Fruit fly (Drosophila melanogaster) whole organism, adult: ENCODE data around the gene SclB.
A peak's percentile ranks its signal among the peaks of the same experiment; 100 is the strongest.

Source experiments
- CG11617 ChIP-seq: fragments of 200-800 bp; sonication (Bioruptor generic); optimal IDR thresholded peaks from 2 replicates; lab custom pipeline; 2017; ENCODE audit warnings: mild to moderate bottlenecking, missing biosample characterization, missing genetic modification reagents, missing genetic modification characterization
- CG12768 ChIP-seq: fragments of 200-800 bp; sonication (Bioruptor generic); optimal IDR thresholded peaks from 2 replicates; lab custom pipeline; 2017; ENCODE audit warnings: missing biosample characterization, missing genetic modification characterization, mild to moderate bottlenecking, moderate library complexity, missing genetic modification reagents
- CG14711 ChIP-seq: fragments of 200-800 bp; sonication (Bioruptor generic); optimal IDR thresholded peaks from 2 replicates; lab custom pipeline; 2018; ENCODE audit warnings: missing biosample characterization, mild to moderate bottlenecking, missing genetic modification characterization, moderate library complexity
- CG1620 ChIP-seq: fragments of 200-800 bp; sonication (Bioruptor generic); optimal IDR thresholded peaks from 2 replicates; lab custom pipeline; 2016; ENCODE audit warnings: missing biosample characterization, missing genetic modification characterization
- CG33017 ChIP-seq: fragments of 200-800 bp; sonication (Bioruptor generic); optimal IDR thresholded peaks from 2 replicates; lab custom pipeline; 2018; ENCODE audit warnings: missing biosample characterization, mild to moderate bottlenecking, missing genetic modification characterization, moderate library complexity
- CG5204 ChIP-seq: fragments of 200-800 bp; sonication (Bioruptor generic); optimal IDR thresholded peaks from 2 replicates; lab custom pipeline; 2016; ENCODE audit warnings: missing biosample characterization, missing genetic modification characterization
- CG7045 ChIP-seq: fragments of 200-800 bp; sonication (Bioruptor generic); optimal IDR thresholded peaks from 2 replicates; lab custom pipeline; 2017; ENCODE audit warnings: missing biosample characterization, mild to moderate bottlenecking, missing genetic modification characterization
- CG7101 ChIP-seq: fragments of 200-800 bp; sonication (Bioruptor generic); optimal IDR thresholded peaks from 2 replicates; lab custom pipeline; 2018; ENCODE audit warnings: missing biosample characterization, mild to moderate bottlenecking, missing genetic modification characterization, moderate library complexity
- Clk ChIP-seq: fragments of 200-800 bp; sonication (Bioruptor generic); optimal IDR thresholded peaks from 2 replicates; lab custom pipeline; 2017; ENCODE audit warnings: missing biosample characterization, missing genetic modification characterization
- Crg-1 ChIP-seq: fragments of 200-800 bp; sonication (Bioruptor generic); optimal IDR thresholded peaks from 2 replicates; lab custom pipeline; 2016; ENCODE audit warnings: missing biosample characterization, missing genetic modification characterization
- Hr96 ChIP-seq: fragments of 200-800 bp; sonication (Bioruptor generic); optimal IDR thresholded peaks from 2 replicates; lab custom pipeline; 2016; ENCODE audit warnings: missing biosample characterization, missing genetic modification characterization
- Mnt ChIP-seq: fragments of 200-800 bp; sonication (Bioruptor generic); optimal IDR thresholded peaks from 2 replicates; lab custom pipeline; 2016; ENCODE audit warnings: missing biosample characterization, mild to moderate bottlenecking, missing genetic modification characterization
- bab1 ChIP-seq: fragments of 200-800 bp; sonication (Bioruptor generic); optimal IDR thresholded peaks from 3 replicates; lab custom pipeline; 2019; ENCODE audit warnings: missing biosample characterization, mild to moderate bottlenecking, missing genetic modification characterization, moderate library complexity
- cic ChIP-seq: fragments of 200-800 bp; sonication (Bioruptor generic); optimal IDR thresholded peaks from 2 replicates; lab custom pipeline; 2017; ENCODE audit warnings: missing biosample characterization, mild to moderate bottlenecking, missing genetic modification characterization, moderate library complexity
- cnc ChIP-seq, 2 experiments: fragments of >200 bp; optimal IDR thresholded peaks; 2 replicates each; lab custom pipeline; 2017
- kay ChIP-seq: fragments of 200-800 bp; sonication (Bioruptor generic); peaks from one replicate; lab custom pipeline; 2016; ENCODE audit warnings: missing biosample characterization, missing genetic modification characterization, borderline replicate concordance
- ovo ChIP-seq: fragments of 200-800 bp; sonication (Bioruptor generic); optimal IDR thresholded peaks from 2 replicates; lab custom pipeline; 2016; ENCODE audit warnings: missing biosample characterization, missing genetic modification characterization
- pad ChIP-seq: fragments of 200-800 bp; sonication (Bioruptor generic); optimal IDR thresholded peaks from 3 replicates; lab custom pipeline; 2017; ENCODE audit warnings: missing biosample characterization, missing genetic modification characterization, mild to moderate bottlenecking, moderate library complexity, missing genetic modification reagents
- tj ChIP-seq: fragments of 200-800 bp; sonication (Bioruptor generic); optimal IDR thresholded peaks from 3 replicates; lab custom pipeline; 2017; ENCODE audit warnings: missing biosample characterization, mild to moderate bottlenecking, missing genetic modification characterization, moderate library complexity
- toe ChIP-seq: fragments of 200-800 bp; sonication (Bioruptor generic); optimal IDR thresholded peaks from 2 replicates; lab custom pipeline; 2016; ENCODE audit warnings: missing biosample characterization, missing genetic modification characterization

SclB gene

DNA sequence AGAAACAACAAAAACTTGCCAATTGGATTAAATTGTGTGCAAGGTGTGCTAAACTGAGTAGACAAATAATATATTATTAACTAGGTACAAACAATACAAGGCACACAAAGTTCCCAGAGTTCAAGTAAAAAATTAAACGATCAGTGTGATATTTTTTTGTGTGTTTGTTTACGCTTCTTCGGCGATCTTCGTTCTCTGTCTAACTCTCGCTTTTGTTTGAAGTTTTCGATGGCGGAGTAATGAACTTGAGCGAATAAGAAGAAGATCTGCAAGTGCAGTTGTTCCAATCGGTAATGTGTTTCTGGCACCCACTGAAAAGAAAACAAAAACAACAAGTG is 21.1 kb upstream of the SclB start:
- TF ChIP-seq tj (GFP tag; lab: Kevin White, UChicago) (peak; percentile 31), bab1 (GFP tag; lab: Kevin White, UChicago) (no peak)

DNA sequence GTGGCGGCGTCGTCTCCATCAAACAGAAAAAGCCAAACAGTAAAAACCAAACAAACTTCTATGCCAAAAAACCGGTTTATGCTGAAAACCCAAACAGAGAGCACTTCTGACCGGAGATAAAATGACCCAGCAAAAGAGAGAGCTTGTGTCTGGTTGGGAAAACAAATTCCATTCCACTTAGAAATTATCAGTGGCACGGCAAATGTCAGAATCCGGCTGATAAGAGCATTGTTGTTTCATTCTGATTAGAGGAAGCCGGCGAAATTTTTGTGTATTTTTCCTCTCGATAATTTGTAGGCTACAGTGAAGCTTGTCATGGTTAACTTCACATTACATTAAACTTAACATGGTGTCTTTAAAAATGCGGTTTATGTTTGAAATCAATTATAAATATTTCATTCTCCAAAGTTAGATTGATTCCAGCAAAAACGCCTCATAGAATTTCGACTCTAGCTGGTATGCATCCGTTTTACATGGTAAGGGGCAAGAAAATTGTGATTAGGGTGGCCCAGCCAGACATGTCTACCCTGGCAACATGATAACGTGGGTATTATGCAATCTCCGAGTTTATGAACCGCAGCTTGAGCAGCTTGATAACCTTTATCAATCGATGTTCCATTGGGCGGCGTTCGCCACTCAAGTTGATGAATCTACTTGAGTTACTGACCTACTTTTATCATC is 20.2 kb upstream of the SclB start:
- TF ChIP-seq pad (no peak), ovo (GFP tag; lab: Kevin White, UChicago) (no peak), Mnt (GFP tag; lab: Kevin White, UChicago) (no peak), Crg-1 (GFP tag; lab: Kevin White, UChicago) (no peak), CG7045 (GFP tag; lab: Kevin White, UChicago) (no peak), bab1 (GFP tag; lab: Kevin White, UChicago) (no peak), cic (no peak), CG33017 (tag; lab: Kevin White, UChicago) (no peak), kay (no peak), CG11617 (no peak), CG12768 (GFP tag; lab: Kevin White, UChicago) (no peak), cnc (optimal IDR thresholded peaks at IDR 0.05; lab: Kevin White, UChicago) (no peak), CG1620 (GFP tag; lab: Kevin White, UChicago) (no peak), CG7101 (tag; lab: Kevin White, UChicago) (no peak), Hr96 (GFP tag; lab: Kevin White, UChicago) (no peak), tj (GFP tag; lab: Kevin White, UChicago) (no peak), toe (GFP tag; lab: Kevin White, UChicago) (no peak)

DNA sequence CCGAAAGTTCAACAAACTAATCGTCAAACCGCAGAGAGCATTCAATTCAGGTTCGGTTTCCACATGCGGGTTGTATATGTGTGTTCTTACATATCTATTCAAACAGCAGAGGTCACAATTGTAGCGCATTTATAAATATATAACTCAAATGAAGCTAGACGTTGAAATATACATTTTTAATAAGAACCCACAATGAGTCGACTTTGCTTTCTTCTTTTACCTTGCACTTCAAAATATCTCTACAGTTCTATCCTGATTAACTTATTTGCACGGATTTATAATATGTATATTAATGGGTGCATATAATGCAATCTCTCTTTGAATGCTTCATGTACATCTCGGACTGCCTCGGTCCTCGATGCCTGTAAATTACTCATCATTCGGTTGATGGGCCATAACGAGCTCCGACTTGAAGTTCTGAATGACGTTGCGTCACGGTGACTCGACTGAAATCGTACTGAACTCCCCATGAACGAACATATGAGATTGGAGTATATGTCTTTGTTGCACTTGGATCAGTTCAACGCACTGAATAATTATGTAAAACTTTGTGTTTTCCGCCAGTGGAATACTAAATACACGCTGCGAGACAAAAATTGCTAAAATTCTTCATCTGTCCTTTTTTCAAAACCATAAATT is 19.3 kb upstream of the SclB start:
- peak; percentile 2 for TF ChIP-seq CG7045 (GFP tag; lab: Kevin White, UChicago)
- TF ChIP-seq Crg-1 (GFP tag; lab: Kevin White, UChicago) = no peak
- peak in 1 of 2 experiments; percentile 91 for TF ChIP-seq cnc (optimal IDR thresholded peaks at IDR 0.05; lab: Kevin White, UChicago)
- peak; percentile 14 for TF ChIP-seq CG14711 (tag; lab: Kevin White, UChicago)
- TF ChIP-seq CG33017 (tag; lab: Kevin White, UChicago) = peak; percentile 23
- TF ChIP-seq Clk (GFP tag; lab: Kevin White, UChicago) = no peak
- TF ChIP-seq kay = peak; percentile 46
- TF ChIP-seq Mnt (GFP tag; lab: Kevin White, UChicago) = peak; percentile 1

DNA sequence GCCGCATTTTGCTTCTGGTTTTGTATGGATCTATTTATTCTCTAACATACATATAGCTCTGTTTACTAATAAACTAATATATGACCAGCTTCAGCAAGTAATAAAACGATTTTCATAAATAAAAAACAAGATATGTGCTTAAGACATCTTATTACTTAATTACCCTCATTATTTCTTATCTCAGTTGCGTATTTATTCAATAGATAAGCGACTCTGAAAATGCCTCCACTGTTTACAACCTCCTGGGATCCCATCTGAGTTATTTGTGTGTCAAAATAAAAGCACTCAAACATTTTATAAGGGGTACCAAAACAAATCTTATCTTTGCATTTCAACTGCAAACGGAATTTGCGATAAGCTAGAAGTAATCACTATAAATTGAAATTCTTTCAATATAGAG is 18.1 kb upstream of the SclB start:
- TF ChIP-seq Mnt (GFP tag; lab: Kevin White, UChicago) (no peak), CG14711 (tag; lab: Kevin White, UChicago) (peak; percentile 33), cnc (optimal IDR thresholded peaks at IDR 0.05; lab: Kevin White, UChicago) (no peak), CG5204 (GFP tag; lab: Kevin White, UChicago) (peak; percentile 31), kay (peak; percentile 92), Clk (GFP tag; lab: Kevin White, UChicago) (no peak), CG7045 (GFP tag; lab: Kevin White, UChicago) (peak; percentile 76), CG1620 (GFP tag; lab: Kevin White, UChicago) (no peak), CG11617 (peak; percentile 54), tj (GFP tag; lab: Kevin White, UChicago) (no peak), bab1 (GFP tag; lab: Kevin White, UChicago) (peak; percentile 23), pad (peak; percentile 32), cic (peak; percentile 78), Hr96 (GFP tag; lab: Kevin White, UChicago) (no peak), Crg-1 (GFP tag; lab: Kevin White, UChicago) (no peak), CG7101 (tag; lab: Kevin White, UChicago) (peak; percentile 50), ovo (GFP tag; lab: Kevin White, UChicago) (peak; percentile 20), toe (GFP tag; lab: Kevin White, UChicago) (peak; percentile 1), CG33017 (tag; lab: Kevin White, UChicago) (peak; percentile 82), CG12768 (GFP tag; lab: Kevin White, UChicago) (peak; percentile 59)

DNA sequence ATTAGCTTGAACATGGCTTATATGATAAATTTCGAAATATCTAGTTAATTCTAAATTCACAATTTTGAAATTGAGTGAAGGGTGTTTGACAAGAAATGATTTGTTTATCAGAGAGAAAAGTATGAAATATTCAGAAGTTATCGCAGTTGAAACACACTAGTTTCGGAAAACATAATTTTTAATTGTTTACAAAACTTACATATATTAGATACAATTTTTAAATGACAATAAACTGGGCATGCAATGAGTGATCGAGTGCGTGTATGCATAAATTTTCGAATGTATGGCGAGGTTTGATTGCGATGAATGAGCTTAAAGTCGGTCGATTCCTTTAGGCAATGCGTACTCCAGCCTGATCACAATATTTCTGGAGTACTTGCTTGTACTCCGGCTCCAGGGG is 16.8 kb upstream of the SclB start, which contains the start of gene CG13280:
Gene CG13280 (minus strand): TSS at position 101 of the 400 bp plus-strand sequence.
- no peak for TF ChIP-seq CG33017 (tag; lab: Kevin White, UChicago)
- no peak for TF ChIP-seq toe (GFP tag; lab: Kevin White, UChicago)
- no peak for TF ChIP-seq Crg-1 (GFP tag; lab: Kevin White, UChicago)
- TF ChIP-seq CG7045 (GFP tag; lab: Kevin White, UChicago) = no peak
- TF ChIP-seq cic = no peak
- TF ChIP-seq kay = no peak
- no peak for TF ChIP-seq CG5204 (GFP tag; lab: Kevin White, UChicago)
- no peak for TF ChIP-seq bab1 (GFP tag; lab: Kevin White, UChicago)
- no peak for TF ChIP-seq pad
- TF ChIP-seq CG7101 (tag; lab: Kevin White, UChicago) = no peak

dm6 chr2L:16824905-16825333 is 12.9 kb upstream of the SclB start, which contains the start of gene Cse1:
Cse1 (minus strand) TSS chr2L:16825207.
- TF ChIP-seq CG1620 (GFP tag; lab: Kevin White, UChicago) = no peak
- TF ChIP-seq CG11617 = peak; percentile 7
- TF ChIP-seq Hr96 (GFP tag; lab: Kevin White, UChicago) = no peak
- TF ChIP-seq tj (GFP tag; lab: Kevin White, UChicago) = no peak
- TF ChIP-seq CG7101 (tag; lab: Kevin White, UChicago) = no peak
- TF ChIP-seq bab1 (GFP tag; lab: Kevin White, UChicago) = peak; percentile 10
- no peak for TF ChIP-seq cnc (optimal IDR thresholded peaks at IDR 0.05; lab: Kevin White, UChicago)
- TF ChIP-seq Mnt (GFP tag; lab: Kevin White, UChicago) = peak; percentile 53
- no peak for TF ChIP-seq ovo (GFP tag; lab: Kevin White, UChicago)
- TF ChIP-seq kay = no peak
- TF ChIP-seq CG33017 (tag; lab: Kevin White, UChicago) = no peak
- no peak for TF ChIP-seq CG14711 (tag; lab: Kevin White, UChicago)
- TF ChIP-seq toe (GFP tag; lab: Kevin White, UChicago) = no peak
- TF ChIP-seq CG12768 (GFP tag; lab: Kevin White, UChicago) = no peak
- TF ChIP-seq Crg-1 (GFP tag; lab: Kevin White, UChicago) = peak; percentile 12
- no peak for TF ChIP-seq cic
- TF ChIP-seq CG7045 (GFP tag; lab: Kevin White, UChicago) = no peak
- no peak for TF ChIP-seq CG5204 (GFP tag; lab: Kevin White, UChicago)
- no peak for TF ChIP-seq pad
- no peak for TF ChIP-seq Clk (GFP tag; lab: Kevin White, UChicago)
